Fruit fly (Drosophila melanogaster) whole organism, embryonic: ENCODE results near the gene CG10035.

Source experiments
- Awh ChIP-seq: fragments of 200-800 bp; sonication (Bioruptor generic); IDR thresholded peaks from 2 replicates; pipeline ENCODE4, ENCODE4 v1.3.6; 2022; ENCODE audit warnings: missing biosample characterization, missing genetic modification characterization
- C15 ChIP-seq: fragments of 200-800 bp; sonication (Bioruptor generic); IDR thresholded peaks from 3 replicates; pipeline ENCODE4 v1.3.6; 2022; ENCODE audit warnings: missing biosample characterization, missing genetic modification characterization
- CG10462 ChIP-seq: fragments of 200-800 bp; sonication (Bioruptor generic); optimal IDR thresholded peaks from 2 replicates; lab custom pipeline; 2016; ENCODE audit warnings: missing biosample characterization, missing genetic modification characterization
- CG10543 ChIP-seq: fragments of 200-800 bp; sonication (Bioruptor generic); optimal IDR thresholded peaks from 3 replicates; lab custom pipeline; 2017; ENCODE audit warnings: missing biosample characterization, mild to moderate bottlenecking, missing genetic modification characterization, moderate library complexity
- CG11398 ChIP-seq: fragments of 200-800 bp; sonication (Bioruptor generic); optimal IDR thresholded peaks from 2 replicates; lab custom pipeline; 2016; ENCODE audit warnings: missing biosample characterization, missing genetic modification characterization
- CG11456 ChIP-seq: fragments of 200-800 bp; sonication (Bioruptor generic); IDR thresholded peaks from 3 replicates; pipeline ENCODE4 v1.3.6; 2022; ENCODE audit warnings: missing biosample characterization, missing genetic modification characterization
- CG11504 ChIP-seq: fragments of 200-800 bp; sonication (Bioruptor generic); optimal IDR thresholded peaks from 3 replicates; lab custom pipeline; 2019; ENCODE audit warnings: missing biosample characterization, mild to moderate bottlenecking, missing genetic modification characterization, moderate library complexity
- CG11695 ChIP-seq: fragments of 200-800 bp; sonication (Bioruptor generic); IDR thresholded peaks from 3 replicates; pipeline ENCODE4 v1.3.6; 2022; ENCODE audit warnings: missing biosample characterization, missing genetic modification characterization
- CG11696 ChIP-seq: fragments of 200-800 bp; sonication (Bioruptor generic); IDR thresholded peaks from 2 replicates; pipeline ENCODE4 v1.3.6; 2022; ENCODE audit warnings: missing biosample characterization, missing genetic modification characterization
- CG13287 ChIP-seq: fragments of 200-800 bp; sonication (Bioruptor generic); IDR thresholded peaks from 2 replicates; pipeline ENCODE4 v1.3.6; 2022; ENCODE audit warnings: missing biosample characterization, missing genetic modification characterization; ENCODE audit not compliant: partially characterized antibody
- CG13296 ChIP-seq: fragments of 200-800 bp; sonication (Bioruptor generic); optimal IDR thresholded peaks from 3 replicates; lab custom pipeline; 2018; ENCODE audit warnings: missing biosample characterization, mild to moderate bottlenecking, missing genetic modification characterization
- CG14441 ChIP-seq: fragments of 200-800 bp; sonication (Bioruptor generic); IDR thresholded peaks from 2 replicates; pipeline ENCODE4 v1.3.6; 2022; ENCODE audit warnings: missing biosample characterization, missing genetic modification characterization
- CG14965 ChIP-seq: fragments of 200-800 bp; sonication (Bioruptor generic); optimal IDR thresholded peaks from 2 replicates; lab custom pipeline; 2016; ENCODE audit warnings: missing biosample characterization, missing genetic modification characterization, borderline replicate concordance
- CG17612 ChIP-seq: fragments of 200-800 bp; sonication (Bioruptor generic); IDR thresholded peaks from 2 replicates; pipeline ENCODE4 v1.3.6; 2022; ENCODE audit warnings: missing biosample characterization, missing genetic modification characterization
- CG1792 ChIP-seq: fragments of 200-800 bp; sonication (Bioruptor generic); optimal IDR thresholded peaks from 2 replicates; lab custom pipeline; 2016; ENCODE audit warnings: missing biosample characterization, missing genetic modification characterization
- CG1832 ChIP-seq: fragments of 200-800 bp; sonication (Bioruptor generic); optimal IDR thresholded peaks from 2 replicates; lab custom pipeline; 2017; ENCODE audit warnings: missing biosample characterization, mild to moderate bottlenecking, missing genetic modification characterization, inconsistent platforms
- CG31365 ChIP-seq: fragments of 200-800 bp; sonication (Bioruptor generic); optimal IDR thresholded peaks from 2 replicates; lab custom pipeline; 2018; ENCODE audit warnings: missing biosample characterization, mild to moderate bottlenecking, missing genetic modification characterization
- CG34224 ChIP-seq: fragments of 200-800 bp; sonication (Bioruptor generic); IDR thresholded peaks from 3 replicates; pipeline ENCODE4 v1.3.6; 2022; ENCODE audit warnings: missing biosample characterization, missing genetic modification characterization; ENCODE audit not compliant: partially characterized antibody
- CG42726 ChIP-seq: fragments of 200-800 bp; sonication (Bioruptor generic); IDR thresholded peaks from 2 replicates; pipeline ENCODE4 v1.3.6; 2022; ENCODE audit warnings: missing biosample characterization, missing genetic modification characterization; ENCODE audit not compliant: partially characterized antibody
- CG4617 ChIP-seq: fragments of 200-800 bp; sonication (Bioruptor generic); optimal IDR thresholded peaks from 3 replicates; lab custom pipeline; 2016; ENCODE audit warnings: missing biosample characterization, missing genetic modification characterization, borderline replicate concordance
- CG4730 ChIP-seq: fragments of 200-800 bp; sonication (Bioruptor generic); IDR thresholded peaks from 2 replicates; pipeline ENCODE4 v1.3.6; 2022; ENCODE audit warnings: missing biosample characterization, missing genetic modification characterization
- CG6689 ChIP-seq: fragments of 200-800 bp; sonication (Bioruptor generic); IDR thresholded peaks from 2 replicates; pipeline ENCODE4 v1.3.6; 2022; ENCODE audit warnings: missing biosample characterization, missing genetic modification characterization
- CG8765 ChIP-seq: fragments of 200-800 bp; sonication (Bioruptor generic); IDR thresholded peaks from 2 replicates; pipeline ENCODE4 v1.3.6; 2022; ENCODE audit warnings: missing biosample characterization, missing genetic modification characterization
- CG9817 ChIP-seq: fragments of 200-800 bp; sonication (Bioruptor generic); optimal IDR thresholded peaks from 2 replicates; lab custom pipeline; 2018; ENCODE audit warnings: missing biosample characterization, mild to moderate bottlenecking, missing genetic modification characterization, moderate library complexity
- CG9876 ChIP-seq: fragments of 200-800 bp; sonication (Bioruptor generic); optimal IDR thresholded peaks from 2 replicates; lab custom pipeline; 2016; ENCODE audit warnings: missing biosample characterization, missing genetic modification characterization
- CoRest ChIP-seq: fragments of 200-800 bp; sonication (Bioruptor generic); optimal IDR thresholded peaks from 3 replicates; lab custom pipeline; 2018; ENCODE audit warnings: missing biosample characterization, mild to moderate bottlenecking, missing genetic modification characterization, moderate library complexity
- D ChIP-seq, 2 experiments: fragments of 200-800 bp in 1 of 2; fragments of >200 bp in 1 of 2; sonication (Bioruptor generic) in 1 of 2; optimal IDR thresholded peaks; 2 replicates in 1 of 2; 3 replicates in 1 of 2; lab custom pipeline; 2017; ENCODE audit warnings: mild to moderate bottlenecking in 1 of 2, missing biosample characterization in 1 of 2, missing genetic modification characterization in 1 of 2, missing genetic modification reagents in 1 of 2
- Dbx ChIP-seq: fragments of 200-800 bp; sonication (Bioruptor generic); IDR thresholded peaks from 3 replicates; pipeline ENCODE4 v1.3.6; 2022; ENCODE audit warnings: missing biosample characterization, missing genetic modification characterization
- Dek ChIP-seq: fragments of 200-800 bp; sonication (Bioruptor generic); optimal IDR thresholded peaks from 3 replicates; lab custom pipeline; 2019; ENCODE audit warnings: missing biosample characterization, mild to moderate bottlenecking, missing genetic modification characterization, moderate library complexity
- Doc2 ChIP-seq: fragments of 200-800 bp; sonication (Bioruptor generic); IDR thresholded peaks from 2 replicates; pipeline ENCODE4 v1.3.6; 2022; ENCODE audit warnings: missing biosample characterization, missing genetic modification characterization
- E2f2 ChIP-seq: fragments of 200-800 bp; sonication (Bioruptor generic); IDR thresholded peaks from 2 replicates; pipeline ENCODE4 v1.3.6; 2022; ENCODE audit warnings: missing biosample characterization, missing genetic modification characterization
- Neu2 ChIP-seq: fragments of 200-800 bp; sonication (Bioruptor generic); optimal IDR thresholded peaks from 3 replicates; lab custom pipeline; 2016; ENCODE audit warnings: missing biosample characterization, missing genetic modification characterization, borderline replicate concordance
- Tbp ChIP-seq: fragments of >200 bp; optimal IDR thresholded peaks from 2 replicates; lab custom pipeline; 2018; ENCODE audit warnings: missing biosample characterization, missing genetic modification characterization
- Xrp1 ChIP-seq: fragments of 200-800 bp; sonication (Bioruptor generic); IDR thresholded peaks from 2 replicates; pipeline ENCODE4 v1.3.6; 2022; ENCODE audit warnings: missing biosample characterization, missing genetic modification characterization
- bowl ChIP-seq: fragments of 200-800 bp; sonication (Bioruptor generic); IDR thresholded peaks from 2 replicates; pipeline ENCODE4 v1.3.6; 2022; ENCODE audit warnings: missing biosample characterization, missing genetic modification characterization
- br ChIP-seq: fragments of >200 bp; optimal IDR thresholded peaks from 2 replicates; lab custom pipeline; 2017
- danr ChIP-seq: fragments of 200-800 bp; sonication (Bioruptor generic); IDR thresholded peaks from 2 replicates; pipeline ENCODE4 v1.3.6; 2022; ENCODE audit warnings: missing biosample characterization, missing genetic modification characterization
- exex ChIP-seq: fragments of 200-800 bp; sonication (Bioruptor generic); optimal IDR thresholded peaks from 4 replicates; lab custom pipeline; 2018; ENCODE audit warnings: missing biosample characterization, mild to moderate bottlenecking, missing genetic modification characterization, moderate library complexity
- fu2 ChIP-seq: fragments of 200-800 bp; sonication (Bioruptor generic); optimal IDR thresholded peaks from 2 replicates; lab custom pipeline; 2016; ENCODE audit warnings: missing biosample characterization, missing genetic modification characterization
- h ChIP-seq: fragments of >200 bp; optimal IDR thresholded peaks from 2 replicates; lab custom pipeline; 2017
- lmd ChIP-seq: fragments of 200-800 bp; sonication (Bioruptor generic); IDR thresholded peaks from 2 replicates; pipeline ENCODE4 v1.3.6; 2022; ENCODE audit warnings: missing biosample characterization, missing genetic modification characterization
- pb ChIP-seq: fragments of 200-800 bp; sonication (Bioruptor generic); optimal IDR thresholded peaks from 3 replicates; lab custom pipeline; 2016; ENCODE audit warnings: missing biosample characterization, missing genetic modification characterization
- peb ChIP-seq: fragments of 200-800 bp; sonication (Bioruptor generic); IDR thresholded peaks from 2 replicates; pipeline ENCODE4 v1.3.6; 2022; ENCODE audit warnings: missing biosample characterization, missing genetic modification characterization
- prd ChIP-seq, 3 experiments: fragments of >200 bp in 2 of 3; fragments of 200-800 bp in 1 of 3; sonication (Bioruptor generic) in 1 of 3; optimal IDR thresholded peaks in 2 of 3; IDR thresholded peaks in 1 of 3; 2 replicates in 2 of 3; 3 replicates in 1 of 3; pipeline versions ENCODE4 v1.3.6 to Lab custom; 2017 to 2022; ENCODE audit warnings: missing biosample characterization in 1 of 3, missing genetic modification characterization in 1 of 3
- ranshi ChIP-seq: fragments of 200-800 bp; sonication (Bioruptor generic); IDR thresholded peaks from 2 replicates; pipeline ENCODE4 v1.3.6; 2022; ENCODE audit warnings: missing biosample characterization, missing genetic modification characterization
- stwl ChIP-seq: fragments of 200-800 bp; sonication (Bioruptor generic); optimal IDR thresholded peaks from 3 replicates; lab custom pipeline; 2018; ENCODE audit warnings: missing biosample characterization, mild to moderate bottlenecking, missing genetic modification characterization, moderate library complexity
- ttk ChIP-seq: fragments of 200-800 bp; sonication (Bioruptor generic); IDR thresholded peaks from 2 replicates; pipeline ENCODE4 v2.1.2; 2022; ENCODE audit warnings: missing biosample characterization, missing genetic modification characterization
- vvl ChIP-seq: fragments of 200-800 bp; sonication (Bioruptor generic); IDR thresholded peaks from 2 replicates; pipeline ENCODE4 v1.3.6; 2022; ENCODE audit warnings: missing biosample characterization, missing genetic modification characterization
- wdn ChIP-seq: fragments of 200-800 bp; sonication (Bioruptor generic); IDR thresholded peaks from 2 replicates; pipeline ENCODE4 v1.3.6; 2022; ENCODE audit warnings: missing biosample characterization, missing genetic modification characterization
- yki ChIP-seq: fragments of >200 bp; optimal IDR thresholded peaks from 3 replicates; lab custom pipeline; 2018

Gene CG10035

DNA sequence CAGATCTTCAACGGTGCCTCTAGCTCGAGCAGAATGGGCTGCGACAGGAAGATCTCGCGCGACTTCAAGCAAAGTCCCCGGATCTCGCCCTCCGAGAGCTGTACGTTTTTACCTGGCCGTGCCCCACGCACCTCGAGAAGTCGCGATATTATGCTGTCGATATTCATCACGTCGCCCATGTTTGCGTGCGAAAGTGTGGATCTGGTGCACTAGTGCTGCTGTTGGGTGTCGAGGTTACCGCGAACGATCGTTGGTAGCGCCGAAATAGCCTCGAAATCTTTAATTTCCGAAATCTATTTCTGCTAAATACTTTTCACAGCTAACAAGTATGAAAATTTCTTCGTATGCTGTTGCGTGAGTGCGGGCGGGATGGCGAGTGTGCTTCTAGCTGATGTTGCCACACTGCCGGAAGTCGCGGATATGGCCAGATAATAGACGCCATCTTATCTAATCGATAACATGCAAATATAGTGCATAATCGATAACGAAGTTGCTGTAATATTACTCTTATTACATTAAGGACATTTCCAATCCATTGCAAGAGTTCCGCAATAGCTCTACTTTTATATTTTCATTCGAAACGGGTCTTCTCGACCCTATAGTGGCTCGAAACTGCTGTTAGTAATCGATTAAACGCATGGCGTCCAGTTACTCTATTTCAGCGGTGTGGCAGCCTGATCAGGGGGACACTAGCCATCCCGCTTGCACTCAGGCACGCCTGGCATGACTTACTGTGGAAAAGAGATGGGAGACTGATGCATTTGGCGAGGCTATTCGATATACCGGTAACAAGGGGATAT, 43.2 kb upstream of the CG10035 start, which contains the start of gene Pp1-87B (continued):
- TF ChIP-seq CG14965 (no peak), CG11695 (GFP tag; lab: Robert Waterston, UW) (no peak), pb (no peak), CG9817 (tag; lab: Kevin White, UChicago) (no peak), CG14441 (GFP tag; lab: Robert Waterston, UW) (no peak), CG11504 (tag; lab: Kevin White, UChicago) (no peak), Xrp1 (GFP tag; lab: Robert Waterston, UW) (no peak), Dek (tag; lab: Kevin White, UChicago) (no peak), fu2 (no peak), CG11398 (GFP tag; lab: Kevin White, UChicago) (no peak), danr (GFP tag; lab: Robert Waterston, UW) (no peak), Neu2 (GFP tag; lab: Kevin White, UChicago) (no peak), CG13296 (GFP tag; lab: Kevin White, UChicago) (no peak), D (optimal IDR thresholded peaks at IDR 0.05; lab: Kevin White, UChicago) (no peak), D (GFP tag; optimal IDR thresholded peaks at IDR 0.05; lab: Kevin White, UChicago) (no peak), CG13287 (no peak), CG31365 (no peak), CG10462 (GFP tag; lab: Kevin White, UChicago) (no peak), ttk (no peak), CG6689 (GFP tag; lab: Robert Waterston, UW) (no peak), CG17612 (GFP tag; lab: Robert Waterston, UW) (no peak), wdn (GFP tag; lab: Robert Waterston, UW) (no peak), CG4617 (GFP tag; lab: Kevin White, UChicago) (no peak), peb (GFP tag; lab: Robert Waterston, UW) (no peak), CG4730 (GFP tag; lab: Robert Waterston, UW) (no peak), exex (no peak), stwl (tag; lab: Kevin White, UChicago) (peak; percentile 46), Awh (no peak), br (no peak), prd (optimal IDR thresholded peaks at IDR 0.05; lab: Kevin White, UChicago) (no peak), prd (GFP tag; IDR thresholded peaks at IDR 0.05; lab: Robert Waterston, UW) (peak; percentile 22; the same call in 1 of the 3 replicates), CG8765 (GFP tag; lab: Robert Waterston, UW) (no peak), CG42726 (GFP tag; lab: Robert Waterston, UW) (no peak; the same call in 1 of the 2 replicates), vvl (GFP tag; lab: Robert Waterston, UW) (peak; percentile 25; the same call in 1 of the 2 replicates), Doc2 (GFP tag; lab: Robert Waterston, UW) (no peak), CG9876 (no peak), yki (lab: Kevin White, UChicago) (no peak), CG1792 (GFP tag; lab: Kevin White, UChicago) (no peak), Dbx (GFP tag; lab: Robert Waterston, UW) (no peak), h (lab: Kevin White, UChicago) (no peak), bowl (GFP tag; lab: Robert Waterston, UW) (no peak), C15 (GFP tag; lab: Robert Waterston, UW) (no peak), CG11456 (no peak), CG1832 (GFP tag; lab: Kevin White, UChicago) (peak; percentile 95), Tbp (GFP tag; lab: Kevin White, UChicago) (peak; percentile 21), lmd (GFP tag; lab: Robert Waterston, UW) (no peak), CG34224 (GFP tag; lab: Robert Waterston, UW) (no peak), CoRest (peak; percentile 63), CG10543 (GFP tag; lab: Kevin White, UChicago) (peak; percentile 53), E2f2 (no peak), ranshi (no peak), CG11696 (GFP tag; lab: Robert Waterston, UW) (no peak)
